Fruit fly (Drosophila melanogaster): ENCODE data around the gene Rpn3.

The Rpn3 gene

dm6 chr2L:19048912-19049311 is 2.7 kb upstream of the Rpn3 start, which contains the start of gene CG10470 (continued):
- peak; percentile 69 for TF ChIP-seq CG10267 (tag; optimal IDR thresholded peaks at IDR 0.05)
- peak; percentile 32 for TF ChIP-seq CG30403 (GFP tag; optimal IDR thresholded peaks at IDR 0.05)
- peak; percentile 29 for TF ChIP-seq YL-1 (GFP tag; optimal IDR thresholded peaks at IDR 0.05)
- peak; percentile 18 for TF ChIP-seq Sox102F (GFP tag; optimal IDR thresholded peaks at IDR 0.05)
- peak; percentile 36; the same call in 1 of the 2 replicates for TF ChIP-seq CG42726 (GFP tag; IDR thresholded peaks at IDR 0.05; ENCODE audit: partially characterized antibody)
- TF ChIP-seq tx (GFP tag; optimal IDR thresholded peaks at IDR 0.05) = no peak
- peak; percentile 53; the same call in 1 of the 2 replicates for TF ChIP-seq vvl (GFP tag; IDR thresholded peaks at IDR 0.05)
- no peak for TF ChIP-seq Sox100B (GFP tag; optimal IDR thresholded peaks at IDR 0.05)
- TF ChIP-seq vnd (GFP tag; IDR thresholded peaks at IDR 0.05; ENCODE audit: partially characterized antibody) = peak; percentile 75
- no peak for TF ChIP-seq CG12155 (GFP tag; optimal IDR thresholded peaks at IDR 0.05)
- TF ChIP-seq CG9609 (GFP tag; optimal IDR thresholded peaks at IDR 0.05) = no peak
- TF ChIP-seq CG2129 (GFP tag; IDR thresholded peaks at IDR 0.05; ENCODE audit: partially characterized antibody) = peak; percentile 50
- TF ChIP-seq CG34224 (GFP tag; IDR thresholded peaks at IDR 0.05; ENCODE audit: partially characterized antibody) = peak; percentile 84
- TF ChIP-seq CG7963 (GFP tag; IDR thresholded peaks at IDR 0.05; ENCODE audit: partially characterized antibody) = peak; percentile 75
- TF ChIP-seq CG2678 (tag; optimal IDR thresholded peaks at IDR 0.05) = peak; percentile 45
- peak; percentile 84 for TF ChIP-seq amos (GFP tag; IDR thresholded peaks at IDR 0.05; ENCODE audit: partially characterized antibody)
- peak in 1 of 2 experiments; percentile 38 for TF ChIP-seq bsh (GFP tag; optimal IDR thresholded peaks at IDR 0.05)
- TF ChIP-seq CG15269 (tag; optimal IDR thresholded peaks at IDR 0.05) = peak; percentile 53
- peak; percentile 11; the same call in 1 of the 3 replicates for TF ChIP-seq mld (GFP tag; IDR thresholded peaks at IDR 0.05; ENCODE audit: partially characterized antibody)
- TF ChIP-seq MESR4 (GFP tag; optimal IDR thresholded peaks at IDR 0.05) = peak; percentile 70
- peak; percentile 79 for TF ChIP-seq CG14860 (GFP tag; IDR thresholded peaks at IDR 0.05; ENCODE audit: partially characterized antibody)
- peak; percentile 34 for TF ChIP-seq CoRest (tag; optimal IDR thresholded peaks at IDR 0.05)
- no peak for TF ChIP-seq peb (GFP tag; IDR thresholded peaks at IDR 0.05)
- TF ChIP-seq Ptx1 (GFP tag; IDR thresholded peaks at IDR 0.05) = no peak
- peak; percentile 26 for TF ChIP-seq grau (tag; optimal IDR thresholded peaks at IDR 0.05)
- peak; percentile 20 for TF ChIP-seq zf30C (GFP tag; optimal IDR thresholded peaks at IDR 0.05)
- TF ChIP-seq phol (tag; optimal IDR thresholded peaks at IDR 0.05) = peak; percentile 43
- TF ChIP-seq sug (tag; optimal IDR thresholded peaks at IDR 0.05) = peak; percentile 15
- TF ChIP-seq Dref (GFP tag; IDR thresholded peaks at IDR 0.05) = peak; percentile 75
- peak; percentile 68 for TF ChIP-seq CG2116 (GFP tag; optimal IDR thresholded peaks at IDR 0.05)
- peak; percentile 23 for TF ChIP-seq nmo (GFP tag; optimal IDR thresholded peaks at IDR 0.05)
- TF ChIP-seq her (GFP tag; optimal IDR thresholded peaks at IDR 0.05) = no peak
- peak; percentile 77 for TF ChIP-seq CG9437 (GFP tag; optimal IDR thresholded peaks at IDR 0.05)
- TF ChIP-seq sna (GFP tag; IDR thresholded peaks at IDR 0.05; ENCODE audit: partially characterized antibody) = peak; percentile 70
- peak; percentile 50 for TF ChIP-seq CG2712 (tag; optimal IDR thresholded peaks at IDR 0.05)
- TF ChIP-seq Scr (GFP tag; IDR thresholded peaks at IDR 0.05; ENCODE audit: partially characterized antibody) = peak; percentile 83
- peak; percentile 54; the same call in 1 of the 3 replicates for TF ChIP-seq row (GFP tag; IDR thresholded peaks at IDR 0.05)
- TF ChIP-seq Blimp-1 (GFP tag; optimal IDR thresholded peaks at IDR 0.05) = peak; percentile 12
- no peak for TF ChIP-seq Camta (GFP tag; optimal IDR thresholded peaks at IDR 0.05)
- peak; percentile 20; the same call in 1 of the 2 replicates for TF ChIP-seq onecut (GFP tag; IDR thresholded peaks at IDR 0.05)
- TF ChIP-seq sens (GFP tag) = peak; percentile 87
- no peak for TF ChIP-seq gsb-n (tag; optimal IDR thresholded peaks at IDR 0.05)
- TF ChIP-seq wek (GFP tag; optimal IDR thresholded peaks at IDR 0.05) = peak; percentile 96
- peak; percentile 23 for TF ChIP-seq dmrt99B (tag; optimal IDR thresholded peaks at IDR 0.05)
- TF ChIP-seq pzg (GFP tag; optimal IDR thresholded peaks at IDR 0.05) = peak; percentile 46
- no peak for TF ChIP-seq GATAe (GFP tag; conservative IDR thresholded peaks at IDR 0.05)
